Worm (Caenorhabditis elegans): ENCODE data around the gene F55C5.10.

- no peak for TF ChIP-seq T22C8.4 (GFP tag; IDR thresholded peaks at IDR 0.05)
- no peak for TF ChIP-seq med-1 (GFP tag; optimal IDR thresholded peaks at IDR 0.05; ENCODE audit: insufficient read depth)
Measured at ce11 chrV:12271495-12271894, 11.8 kb upstream of the F55C5.10 start, which contains the start of the genes tsfm-1 and capg-2.

Measured in whole organism, midembryonic.